Worm (Caenorhabditis elegans) whole organism, late embryonic: ENCODE measurements around the gene K07C5.13.

Source experiments
- ama-1 ChIP-seq: fragments of 150-350 bp; optimal IDR thresholded peaks from 2 replicates; lab custom pipeline; 2014
- dmd-4 ChIP-seq: sonication (generic microtip); optimal IDR thresholded peaks from 2 replicates; lab custom pipeline; 2016; ENCODE audit warnings: borderline replicate concordance, missing genetic modification characterization, missing compliant biosample characterization
- madf-2 ChIP-seq: sonication (generic microtip); optimal IDR thresholded peaks from 2 replicates; lab custom pipeline; 2017; ENCODE audit warnings: missing genetic modification characterization, missing compliant biosample characterization
- rnt-1 ChIP-seq: sonication (generic microtip); optimal IDR thresholded peaks from 2 replicates; lab custom pipeline; 2016; ENCODE audit warnings: missing genetic modification characterization, missing compliant biosample characterization
- unc-3 ChIP-seq, 2 experiments: fragments of 200-800 bp in 1 of 2; sonication (Bioruptor generic) in 1 of 2; sonication (generic microtip) in 1 of 2; conservative IDR thresholded peaks in 1 of 2; optimal IDR thresholded peaks in 1 of 2; 2 replicates each; pipeline versions ENCODE4 v1.3.6 to Lab custom; 2016 to 2022; ENCODE audit warnings: missing compliant biosample characterization in 2 of 2, missing genetic modification characterization in 2 of 2, missing genetic modification reagents in 1 of 2
- unc-86 ChIP-seq: sonication (generic microtip); optimal IDR thresholded peaks from 2 replicates; lab custom pipeline; 2016; ENCODE audit warnings: missing genetic modification characterization, missing compliant biosample characterization

ce11 chrV:10317294-10317693 lies 24.6 kb upstream of the K07C5.13 start, which contains the start of gene asps-1:
- TF ChIP-seq rnt-1 (tag; lab: Kevin White, UChicago) (no peak), dmd-4 (tag; lab: Kevin White, UChicago) (no peak), unc-3 (GFP tag; conservative IDR thresholded peaks at IDR 0.05; lab: Robert Waterston, UW) (no peak), unc-3 (tag; optimal IDR thresholded peaks at IDR 0.05; lab: Kevin White, UChicago) (no peak), ama-1 (lab: Kevin White, UChicago) (no peak), madf-2 (no peak), unc-86 (tag; lab: Kevin White, UChicago) (no peak)
